Worm (Caenorhabditis elegans): Measurements from ENCODE around the gene rbm-22.

Gene rbm-22

DNA sequence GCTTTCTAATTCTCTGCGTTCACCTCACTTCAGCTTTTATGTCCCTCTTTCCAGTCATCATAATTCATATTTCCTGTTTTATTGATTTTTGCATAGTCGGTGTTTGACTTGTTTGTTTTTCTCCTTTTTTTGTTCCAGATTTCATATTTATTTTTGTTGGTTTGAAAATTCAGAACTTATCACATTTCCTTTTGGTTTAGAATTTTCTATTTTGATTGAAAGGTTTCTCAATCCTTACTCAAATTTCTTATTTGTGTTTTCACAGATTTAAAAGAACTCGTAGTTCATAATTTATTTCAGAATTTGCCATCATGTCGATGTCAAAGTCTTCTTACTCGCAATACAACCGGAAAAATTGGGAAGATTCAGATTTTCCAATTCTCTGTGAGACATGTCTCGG is at the start of gene rbm-22:
TSS of gene rbm-22 (plus strand) at position 301 of the 400 bp plus-strand sequence.
- TF ChIP-seq unc-39 (tag; optimal IDR thresholded peaks at IDR 0.05) (no peak), nhr-10 (tag; optimal IDR thresholded peaks at IDR 0.05) (no peak), sma-9 (GFP tag; optimal IDR thresholded peaks at IDR 0.05) (no peak), sma-9 (tag; optimal IDR thresholded peaks at IDR 0.05) (no peak), unc-62 (GFP tag; optimal IDR thresholded peaks at IDR 0.05) (no peak), dmd-4 (tag; optimal IDR thresholded peaks at IDR 0.05) (no peak), ztf-4 (tag; optimal IDR thresholded peaks at IDR 0.05) (no peak), elt-1 (tag; optimal IDR thresholded peaks at IDR 0.05) (no peak), unc-55 (GFP tag; optimal IDR thresholded peaks at IDR 0.05) (no peak), fos-1 (tag; optimal IDR thresholded peaks at IDR 0.05) (no peak), nhr-77 (tag; optimal IDR thresholded peaks at IDR 0.05) (no peak), nhr-6 (tag; optimal IDR thresholded peaks at IDR 0.05) (no peak), mab-5 (tag; optimal IDR thresholded peaks at IDR 0.05) (no peak)

DNA sequence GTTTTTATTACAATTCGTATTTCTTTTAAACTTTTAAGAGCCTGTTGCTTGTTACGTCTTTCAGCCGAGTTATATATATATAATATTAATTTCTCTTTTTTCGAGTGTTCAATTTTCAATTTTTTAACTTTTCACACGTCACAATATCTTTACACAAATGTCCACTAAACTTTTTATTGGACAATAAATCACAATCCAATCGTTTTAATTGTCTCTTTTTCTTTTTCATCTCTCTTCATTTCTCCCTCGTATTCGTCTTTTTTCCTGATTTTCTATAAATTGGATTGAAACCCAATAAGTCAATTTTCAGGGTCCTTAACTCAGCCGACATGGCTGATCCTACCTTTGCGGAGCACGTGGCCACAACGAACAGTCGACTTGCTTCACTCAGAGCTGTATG is 49.1 kb upstream of the rbm-22 start, which contains the start of gene miz-1:
TSS of gene miz-1 (plus strand) at position 301 of the 400 bp plus-strand sequence.
- TF ChIP-seq crh-2 (tag; optimal IDR thresholded peaks at IDR 0.05) (no peak), ceh-82 (tag; optimal IDR thresholded peaks at IDR 0.05) (no peak), unc-55 (GFP tag; optimal IDR thresholded peaks at IDR 0.05) (no peak), nhr-25 (tag; optimal IDR thresholded peaks at IDR 0.05) (no peak), nhr-77 (tag; optimal IDR thresholded peaks at IDR 0.05) (no peak), nhr-237 (tag; optimal IDR thresholded peaks at IDR 0.05) (no peak), ceh-16 (tag; optimal IDR thresholded peaks at IDR 0.05) (no peak), peb-1 (tag; optimal IDR thresholded peaks at IDR 0.05) (no peak), elt-3 (tag; optimal IDR thresholded peaks at IDR 0.05) (no peak), egl-27 (tag; optimal IDR thresholded peaks at IDR 0.05) (no peak)

ce11 chrIV:10815950-10816349 is 45.3 kb upstream of the rbm-22 start:
- TF ChIP-seq nhr-25 (tag; optimal IDR thresholded peaks at IDR 0.05) = peak; percentile 57
- peak; percentile 84 for TF ChIP-seq blmp-1 (tag; optimal IDR thresholded peaks at IDR 0.05; ENCODE audit: insufficient read depth)
- no peak for TF ChIP-seq lin-13 (GFP tag; optimal IDR thresholded peaks at IDR 0.05)

DNA sequence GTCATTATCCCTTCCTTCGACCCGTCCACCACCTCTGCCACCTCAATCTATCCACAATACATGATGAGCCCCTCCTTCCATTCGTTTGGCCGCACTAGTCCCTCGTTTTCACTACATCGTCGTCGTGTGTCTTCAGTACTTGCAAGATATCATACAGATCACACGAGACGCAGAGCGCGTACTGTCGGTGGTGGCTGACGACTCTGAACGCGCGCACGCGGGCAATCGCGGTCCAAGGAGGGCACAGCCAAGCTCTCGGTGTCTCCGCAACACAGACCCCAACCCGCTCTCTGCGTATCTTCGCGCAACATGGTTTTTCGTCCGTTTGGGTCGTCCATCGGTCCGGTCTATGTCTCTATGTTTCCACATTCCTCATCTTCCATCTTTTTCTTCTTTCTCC is 44.2 kb upstream of the rbm-22 start:
- TF ChIP-seq unc-39 (tag; optimal IDR thresholded peaks at IDR 0.05) (no peak), lsy-2 (tag; optimal IDR thresholded peaks at IDR 0.05) (no peak), lin-11 (tag; optimal IDR thresholded peaks at IDR 0.05) (no peak), peb-1 (tag; optimal IDR thresholded peaks at IDR 0.05) (peak; percentile 91), mbf-1 (tag; optimal IDR thresholded peaks at IDR 0.05) (no peak), unc-55 (GFP tag; optimal IDR thresholded peaks at IDR 0.05) (peak; percentile 10), skn-1 (tag; optimal IDR thresholded peaks at IDR 0.05) (no peak), ceh-16 (tag; optimal IDR thresholded peaks at IDR 0.05) (no peak), gmeb-1 (tag; optimal IDR thresholded peaks at IDR 0.05) (no peak), fos-1 (tag; optimal IDR thresholded peaks at IDR 0.05) (peak; percentile 11), nhr-21 (tag; optimal IDR thresholded peaks at IDR 0.05) (peak; percentile 3), nhr-11 (tag; optimal IDR thresholded peaks at IDR 0.05) (no peak), nhr-237 (tag; optimal IDR thresholded peaks at IDR 0.05) (no peak), nhr-12 (tag; optimal IDR thresholded peaks at IDR 0.05) (no peak), dmd-4 (tag; optimal IDR thresholded peaks at IDR 0.05) (no peak), elt-1 (tag; optimal IDR thresholded peaks at IDR 0.05) (no peak), R02D3.7 (tag; optimal IDR thresholded peaks at IDR 0.05) (no peak), elt-3 (tag; optimal IDR thresholded peaks at IDR 0.05) (no peak), nhr-129 (tag; optimal IDR thresholded peaks at IDR 0.05) (peak; percentile 32), egl-27 (tag; optimal IDR thresholded peaks at IDR 0.05) (no peak), sma-9 (GFP tag; optimal IDR thresholded peaks at IDR 0.05) (no peak), sma-9 (tag; optimal IDR thresholded peaks at IDR 0.05) (no peak), zag-1 (tag; optimal IDR thresholded peaks at IDR 0.05) (no peak), blmp-1 (tag; optimal IDR thresholded peaks at IDR 0.05; ENCODE audit: insufficient read depth) (peak; percentile 66), mdl-1 (tag; optimal IDR thresholded peaks at IDR 0.05) (peak in 1 of 2 experiments; percentile 12), lin-39 (tag; optimal IDR thresholded peaks at IDR 0.05) (no peak), ceh-82 (tag; optimal IDR thresholded peaks at IDR 0.05) (no peak), snpc-4 (tag; optimal IDR thresholded peaks at IDR 0.05) (no peak), C34F6.9 (tag; optimal IDR thresholded peaks at IDR 0.05) (peak; percentile 14), Y55F3AM.14 (GFP tag; optimal IDR thresholded peaks at IDR 0.05) (no peak)
